Worm (Caenorhabditis elegans): ENCODE data around the gene H04M03.12.

The H04M03.12 gene

ce11 chrIV:5945455-5945854, 42.3 kb upstream of the H04M03.12 start:
- TF ChIP-seq M03D4.4 (tag; optimal IDR thresholded peaks at IDR 0.05) (no peak), lsy-2 (tag; optimal IDR thresholded peaks at IDR 0.05) (no peak), sptf-1 (tag; optimal IDR thresholded peaks at IDR 0.05) (no peak)

- TF ChIP-seq nhr-28 (tag; optimal IDR thresholded peaks at IDR 0.05) (no peak), elt-3 (tag; optimal IDR thresholded peaks at IDR 0.05) (no peak), ztf-11 (tag; optimal IDR thresholded peaks at IDR 0.05) (no peak), ces-1 (GFP tag; optimal IDR thresholded peaks at IDR 0.05) (no peak), ceh-83 (GFP tag; optimal IDR thresholded peaks at IDR 0.05) (no peak), nhr-2 (tag; optimal IDR thresholded peaks at IDR 0.05) (no peak), nhr-12 (tag; optimal IDR thresholded peaks at IDR 0.05) (no peak), ceh-39 (tag; optimal IDR thresholded peaks at IDR 0.05) (no peak), lin-13 (tag; optimal IDR thresholded peaks at IDR 0.05) (no peak), M03D4.4 (tag; optimal IDR thresholded peaks at IDR 0.05) (no peak), tbx-8 (GFP tag; optimal IDR thresholded peaks at IDR 0.05) (no peak), pha-4 (tag; optimal IDR thresholded peaks at IDR 0.05) (no peak), nhr-76 (tag; optimal IDR thresholded peaks at IDR 0.05) (no peak), blmp-1 (tag; optimal IDR thresholded peaks at IDR 0.05) (no peak), unc-62 (GFP tag; optimal IDR thresholded peaks at IDR 0.05) (no peak), sem-2 (GFP tag; optimal IDR thresholded peaks at IDR 0.05) (no peak)
Observed at ce11 chrIV:5944172-5944571, 41.0 kb upstream of the H04M03.12 start.

ce11 chrIV:5941236-5941976, 38.3 kb upstream of the H04M03.12 start, which contains the start of gene pfkb-1.2:
Gene pfkb-1.2, plus strand, starts transcription at chrIV:5941926.
- TF ChIP-seq sem-2 (GFP tag; optimal IDR thresholded peaks at IDR 0.05) = no peak
- no peak for TF ChIP-seq drap-1 (GFP tag; optimal IDR thresholded peaks at IDR 0.05)
- peak; percentile 18 for TF ChIP-seq nhr-2 (tag; optimal IDR thresholded peaks at IDR 0.05)
- TF ChIP-seq ces-1 (GFP tag; optimal IDR thresholded peaks at IDR 0.05) = peak; percentile 50

ce11 chrIV:5940608-5941007, 37.5 kb upstream of the H04M03.12 start:
- no peak for TF ChIP-seq hlh-1 (tag; optimal IDR thresholded peaks at IDR 0.05)
- no peak for TF ChIP-seq nhr-2 (tag; optimal IDR thresholded peaks at IDR 0.05)
- no peak for TF ChIP-seq lsy-2 (tag; optimal IDR thresholded peaks at IDR 0.05)
- TF ChIP-seq unc-62 (GFP tag; optimal IDR thresholded peaks at IDR 0.05) = no peak
- no peak for TF ChIP-seq ces-1 (GFP tag; optimal IDR thresholded peaks at IDR 0.05)
- no peak for TF ChIP-seq sptf-1 (tag; optimal IDR thresholded peaks at IDR 0.05)
- no peak for TF ChIP-seq nhr-28 (tag; optimal IDR thresholded peaks at IDR 0.05)
- no peak for TF ChIP-seq ceh-43 (GFP tag; optimal IDR thresholded peaks at IDR 0.05)
- TF ChIP-seq ham-2 (GFP tag; optimal IDR thresholded peaks at IDR 0.05) = no peak
- no peak for TF ChIP-seq nhr-76 (tag; optimal IDR thresholded peaks at IDR 0.05)
- no peak for TF ChIP-seq unc-120 (tag; optimal IDR thresholded peaks at IDR 0.05; ENCODE audit: poor library complexity, severe bottlenecking)
- TF ChIP-seq mab-5 (tag; optimal IDR thresholded peaks at IDR 0.05) = no peak
- TF ChIP-seq lin-13 (tag; optimal IDR thresholded peaks at IDR 0.05) = no peak
- TF ChIP-seq sem-2 (GFP tag; optimal IDR thresholded peaks at IDR 0.05) = no peak
- no peak for TF ChIP-seq tbx-8 (GFP tag; optimal IDR thresholded peaks at IDR 0.05)

ce11 chrIV:5939908-5940307, 36.8 kb upstream of the H04M03.12 start:
- TF ChIP-seq lsy-2 (tag; optimal IDR thresholded peaks at IDR 0.05) (peak; percentile 76), elt-1 (tag; optimal IDR thresholded peaks at IDR 0.05; ENCODE audit: borderline replicate concordance, insufficient read depth) (no peak), lin-32 (GFP tag; optimal IDR thresholded peaks at IDR 0.05) (no peak), nhr-76 (tag; optimal IDR thresholded peaks at IDR 0.05) (no peak)

ce11 chrIV:5939122-5939521, 36.0 kb upstream of the H04M03.12 start, which contains the start of gene mcu-1:
Gene mcu-1, minus strand, starts transcription at chrIV:5939230.
- TF ChIP-seq nhr-76 (tag; optimal IDR thresholded peaks at IDR 0.05) = no peak
- TF ChIP-seq ces-1 (GFP tag; optimal IDR thresholded peaks at IDR 0.05) = peak; percentile 18
- TF ChIP-seq sptf-1 (tag; optimal IDR thresholded peaks at IDR 0.05) = no peak
- no peak for TF ChIP-seq elt-1 (tag; optimal IDR thresholded peaks at IDR 0.05; ENCODE audit: borderline replicate concordance, insufficient read depth)
- no peak for TF ChIP-seq snpc-4 (tag; optimal IDR thresholded peaks at IDR 0.05)
- no peak for TF ChIP-seq sem-2 (GFP tag; optimal IDR thresholded peaks at IDR 0.05)
